Worm (Caenorhabditis elegans) whole organism, L4 larva: ENCODE results near the gene henn-1.

Source experiments
- dve-1 ChIP-seq: sonication (generic microtip); optimal IDR thresholded peaks from 2 replicates; lab custom pipeline; 2017; ENCODE audit warnings: antibody characterized with exemption, mild to moderate bottlenecking, missing genetic modification characterization, missing compliant biosample characterization; ENCODE audit not compliant: insufficient read depth
- pha-4 ChIP-seq, 2 experiments: fragments of 150-350 bp in 1 of 2; fragments of 200-800 bp in 1 of 2; sonication (Bioruptor generic) in 1 of 2; IDR thresholded peaks in 1 of 2; optimal IDR thresholded peaks in 1 of 2; 2 replicates each; pipeline versions ENCODE4 v1.3.6 to Lab custom; 2014 to 2022; ENCODE audit warnings: missing genetic modification characterization in 2 of 2, missing genetic modification reagents in 2 of 2, missing biosample characterization in 1 of 2, missing compliant biosample characterization in 1 of 2
- snpc-4 ChIP-seq: fragments of 150-350 bp; optimal IDR thresholded peaks from 2 replicates; lab custom pipeline; 2014; ENCODE audit warnings: missing biosample characterization, missing genetic modification characterization

- TF ChIP-seq dve-1 (tag; lab: Kevin White, UChicago) (no peak), snpc-4 (tag; lab: Kevin White, UChicago) (no peak), pha-4 (GFP tag; IDR thresholded peaks at IDR 0.05; lab: Robert Waterston, UW) (no peak), pha-4 (tag; optimal IDR thresholded peaks at IDR 0.05; lab: Kevin White, UChicago) (no peak)
Observed at ce11 chrIII:8249381-8249780, 16.9 kb downstream of the henn-1 start, which contains the start of the genes C02F5.10 and C02F5.2.
